Worm (Caenorhabditis elegans) whole organism, L4/young adult: Measurements from ENCODE around the gene twk-9.

Source experiments
- W03F9.2 ChIP-seq: fragments of 150-350 bp; optimal IDR thresholded peaks from 2 replicates; lab custom pipeline; 2014; ENCODE audit warnings: missing biosample characterization, missing genetic modification characterization
- dao-5 ChIP-seq: sonication (generic microtip); optimal IDR thresholded peaks from 2 replicates; lab custom pipeline; 2016; ENCODE audit warnings: missing genotype, missing genetic modification characterization, moderate library complexity, missing compliant biosample characterization
- him-1 ChIP-seq: sonication (generic microtip); optimal IDR thresholded peaks from 2 replicates; lab custom pipeline; 2016; ENCODE audit warnings: missing genotype, missing genetic modification reagents, missing genetic modification characterization, missing compliant biosample characterization

- no peak for TF ChIP-seq him-1
- TF ChIP-seq dao-5 (tag; lab: Kevin White, UChicago) = no peak
- no peak for TF ChIP-seq W03F9.2
These were observed 49.8 kb upstream of the twk-9 start, which contains the start of gene degl-2 for ce11 chrIV:9643188-9643587.
